Fruit fly (Drosophila melanogaster) whole organism, adult: ENCODE data around the gene Tcs4.
A peak's percentile ranks its signal among the peaks of the same experiment; 100 is the strongest.

Experiments
- CG11617 ChIP-seq: fragments of 200-800 bp; sonication (Bioruptor generic); optimal IDR thresholded peaks from 2 replicates; lab custom pipeline; 2017; ENCODE audit warnings: mild to moderate bottlenecking, missing biosample characterization, missing genetic modification reagents, missing genetic modification characterization
- CG14711 ChIP-seq: fragments of 200-800 bp; sonication (Bioruptor generic); optimal IDR thresholded peaks from 2 replicates; lab custom pipeline; 2018; ENCODE audit warnings: missing biosample characterization, mild to moderate bottlenecking, missing genetic modification characterization, moderate library complexity
- CG1620 ChIP-seq: fragments of 200-800 bp; sonication (Bioruptor generic); optimal IDR thresholded peaks from 2 replicates; lab custom pipeline; 2016; ENCODE audit warnings: missing biosample characterization, missing genetic modification characterization
- CG5204 ChIP-seq: fragments of 200-800 bp; sonication (Bioruptor generic); optimal IDR thresholded peaks from 2 replicates; lab custom pipeline; 2016; ENCODE audit warnings: missing biosample characterization, missing genetic modification characterization
- CG7045 ChIP-seq: fragments of 200-800 bp; sonication (Bioruptor generic); optimal IDR thresholded peaks from 2 replicates; lab custom pipeline; 2017; ENCODE audit warnings: missing biosample characterization, mild to moderate bottlenecking, missing genetic modification characterization
- Clk ChIP-seq: fragments of 200-800 bp; sonication (Bioruptor generic); optimal IDR thresholded peaks from 2 replicates; lab custom pipeline; 2017; ENCODE audit warnings: missing biosample characterization, missing genetic modification characterization
- Crg-1 ChIP-seq: fragments of 200-800 bp; sonication (Bioruptor generic); optimal IDR thresholded peaks from 2 replicates; lab custom pipeline; 2016; ENCODE audit warnings: missing biosample characterization, missing genetic modification characterization
- Hr96 ChIP-seq: fragments of 200-800 bp; sonication (Bioruptor generic); optimal IDR thresholded peaks from 2 replicates; lab custom pipeline; 2016; ENCODE audit warnings: missing biosample characterization, missing genetic modification characterization
- cnc ChIP-seq, 2 experiments: fragments of >200 bp; optimal IDR thresholded peaks; 2 replicates each; lab custom pipeline; 2017
- kay ChIP-seq: fragments of 200-800 bp; sonication (Bioruptor generic); peaks from one replicate; lab custom pipeline; 2016; ENCODE audit warnings: missing biosample characterization, missing genetic modification characterization, borderline replicate concordance
- ovo ChIP-seq: fragments of 200-800 bp; sonication (Bioruptor generic); optimal IDR thresholded peaks from 2 replicates; lab custom pipeline; 2016; ENCODE audit warnings: missing biosample characterization, missing genetic modification characterization
- tj ChIP-seq: fragments of 200-800 bp; sonication (Bioruptor generic); optimal IDR thresholded peaks from 3 replicates; lab custom pipeline; 2017; ENCODE audit warnings: missing biosample characterization, mild to moderate bottlenecking, missing genetic modification characterization, moderate library complexity

- TF ChIP-seq cnc (optimal IDR thresholded peaks at IDR 0.05; lab: Kevin White, UChicago), result no peak
- TF ChIP-seq Clk, result no peak
- TF ChIP-seq CG5204 (GFP tag; lab: Kevin White, UChicago), result no peak
- TF ChIP-seq ovo (GFP tag; lab: Kevin White, UChicago), result no peak
- TF ChIP-seq CG11617 (GFP tag; lab: Kevin White, UChicago), result no peak
- TF ChIP-seq CG14711 (tag; lab: Kevin White, UChicago), result no peak
- no peak for TF ChIP-seq CG1620 (GFP tag; lab: Kevin White, UChicago)
- no peak for TF ChIP-seq Hr96 (GFP tag; lab: Kevin White, UChicago)
- TF ChIP-seq kay, result no peak
- TF ChIP-seq CG7045 (GFP tag; lab: Kevin White, UChicago), result no peak
- TF ChIP-seq Crg-1 (GFP tag; lab: Kevin White, UChicago), result no peak
- peak; percentile 86 for TF ChIP-seq tj (GFP tag; lab: Kevin White, UChicago)
Measured at dm6 chrX:19745908-19746604, 44.5 kb upstream of the Tcs4 start, which contains the start of gene parvin.
